Fruit fly (Drosophila melanogaster): Measurements from ENCODE around the gene Npc2f.

DNA sequence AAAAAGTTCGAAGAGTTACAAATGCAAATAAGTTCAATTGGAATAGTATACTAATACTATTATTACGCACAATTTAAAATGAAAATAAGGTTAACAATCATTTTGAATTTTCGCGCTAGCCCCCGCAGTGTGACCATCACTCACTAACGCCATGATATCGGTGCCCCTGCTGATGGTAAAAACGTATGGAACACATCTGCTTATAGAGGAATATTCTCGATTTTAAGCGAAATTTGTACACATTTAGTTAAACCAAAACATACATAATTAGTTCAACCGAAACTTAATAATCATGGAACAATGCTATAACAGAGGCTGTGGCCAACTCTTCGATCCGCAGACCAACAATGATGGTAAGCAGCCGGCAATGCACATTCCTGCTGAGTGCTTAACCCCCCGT is 48.5 kb downstream of the Npc2f start, which contains the start of gene mora:
- TF ChIP-seq psq (GFP tag; optimal IDR thresholded peaks at IDR 0.05) (no peak), usp (GFP tag; optimal IDR thresholded peaks at IDR 0.05) (no peak), woc (GFP tag; optimal IDR thresholded peaks at IDR 0.05) (no peak), br (GFP tag; optimal IDR thresholded peaks at IDR 0.05) (no peak), sage (GFP tag; optimal IDR thresholded peaks at IDR 0.05) (no peak), dl (GFP tag; optimal IDR thresholded peaks at IDR 0.05; ENCODE audit: insufficient read depth in 1 of 2, partially characterized antibody in 2 of 2) (no peak), Mio (GFP tag; optimal IDR thresholded peaks at IDR 0.05) (no peak), pan (optimal IDR thresholded peaks at IDR 0.05) (no peak), Hnf4 (GFP tag; optimal IDR thresholded peaks at IDR 0.05) (no peak), Hr78 (GFP tag; optimal IDR thresholded peaks at IDR 0.05) (no peak), Dif (GFP tag; optimal IDR thresholded peaks at IDR 0.05; ENCODE audit: partially characterized antibody) (no peak)
